Worm (Caenorhabditis elegans) whole organism, L4 larva: ENCODE results near the gene srd-58.
A peak's percentile ranks its signal among the peaks of the same experiment; 100 is the strongest.

Experiments used
- F37D6.2 ChIP-seq: sonication (generic microtip); optimal IDR thresholded peaks from 2 replicates; lab custom pipeline; 2016; ENCODE audit warnings: mild to moderate bottlenecking, missing genetic modification characterization, missing compliant biosample characterization
- F44E2.7 ChIP-seq: fragments of 200-800 bp; sonication (Bioruptor generic); IDR thresholded peaks from 2 replicates; pipeline ENCODE4 v2.1.2; 2022; ENCODE audit warnings: missing genetic modification characterization, missing compliant biosample characterization
- F49E8.2 ChIP-seq: sonication (generic microtip); optimal IDR thresholded peaks from 2 replicates; lab custom pipeline; 2016; ENCODE audit warnings: missing compliant biosample characterization, mild to moderate bottlenecking, missing genetic modification characterization, borderline replicate concordance
- R02D3.7 ChIP-seq: fragments of 150-350 bp; sonication (generic microtip); optimal IDR thresholded peaks from 3 replicates; lab custom pipeline; 2014; ENCODE audit warnings: missing biosample characterization, missing genetic modification characterization
- T26A8.4 ChIP-seq: fragments of 200-800 bp; sonication (Bioruptor generic); IDR thresholded peaks from 2 replicates; pipeline ENCODE4 v1.3.6; 2022; ENCODE audit warnings: missing genetic modification characterization, missing compliant biosample characterization
- Y105C5A.15 ChIP-seq: fragments of 200-800 bp; sonication (Bioruptor generic); IDR thresholded peaks from 2 replicates; pipeline ENCODE4 v1.3.6; 2022; ENCODE audit warnings: missing genetic modification characterization, missing compliant biosample characterization
- Y5F2A.4 ChIP-seq: fragments of 200-800 bp; sonication (Bioruptor generic); optimal IDR thresholded peaks from 2 replicates; lab custom pipeline; 2018; ENCODE audit warnings: mild to moderate bottlenecking, missing genetic modification characterization, missing compliant biosample characterization
- ZK546.5 ChIP-seq, 2 experiments: sonication (generic microtip); optimal IDR thresholded peaks; 2 replicates each; lab custom pipeline; 2017; ENCODE audit warnings: missing biosample characterization in 2 of 2, missing genetic modification characterization in 2 of 2
- aha-1 ChIP-seq: fragments of 150-350 bp; peaks from one replicate; lab custom pipeline; 2014; ENCODE audit warnings: missing biosample characterization, missing genetic modification characterization
- arid-1 ChIP-seq: fragments of 200-800 bp; sonication (Bioruptor generic); conservative IDR thresholded peaks from 2 replicates; pipeline ENCODE4 v1.3.6; 2022; ENCODE audit warnings: missing genetic modification reagents, missing genetic modification characterization, missing compliant biosample characterization
- ceh-20 ChIP-seq: fragments of 200-800 bp; sonication (Bioruptor generic); IDR thresholded peaks from 2 replicates; pipeline ENCODE4 v1.3.6; 2022; ENCODE audit warnings: missing genetic modification reagents, missing genetic modification characterization, missing compliant biosample characterization
- ceh-28 ChIP-seq: fragments of 150-350 bp; optimal IDR thresholded peaks from 2 replicates; lab custom pipeline; 2014; ENCODE audit warnings: missing biosample characterization, missing genetic modification reagents, missing genetic modification characterization
- ceh-32 ChIP-seq: sonication (generic microtip); optimal IDR thresholded peaks from 2 replicates; lab custom pipeline; 2016; ENCODE audit warnings: mild to moderate bottlenecking, missing genetic modification characterization, missing compliant biosample characterization; ENCODE audit not compliant: poor library complexity
- ceh-44 ChIP-seq: fragments of 200-800 bp; sonication (Bioruptor generic); IDR thresholded peaks from 2 replicates; pipeline ENCODE4 v1.3.6; 2022; ENCODE audit warnings: missing genetic modification reagents, missing genetic modification characterization, missing compliant biosample characterization
- daf-12 ChIP-seq: fragments of 150-350 bp; optimal IDR thresholded peaks from 2 replicates; lab custom pipeline; 2014; ENCODE audit warnings: missing biosample characterization, missing genetic modification reagents, missing genetic modification characterization
- duxl-1 ChIP-seq: sonication (generic microtip); optimal IDR thresholded peaks from 2 replicates; lab custom pipeline; 2016; ENCODE audit warnings: mild to moderate bottlenecking, missing genetic modification characterization, moderate library complexity, missing compliant biosample characterization; ENCODE audit not compliant: poor library complexity
- fkh-10 ChIP-seq: fragments of 150-350 bp; optimal IDR thresholded peaks from 2 replicates; lab custom pipeline; 2014; ENCODE audit warnings: missing biosample characterization, missing genetic modification reagents, missing genetic modification characterization
- hif-1 ChIP-seq, 2 experiments: sonication (generic microtip); optimal IDR thresholded peaks; 2 replicates each; lab custom pipeline; 2016 to 2017; ENCODE audit warnings: missing compliant biosample characterization in 2 of 2, missing genetic modification characterization in 2 of 2, missing genetic modification reagents in 2 of 2, missing genotype in 2 of 2, mild to moderate bottlenecking in 1 of 2
- hlh-11 ChIP-seq: fragments of 200-800 bp; sonication (Bioruptor generic); optimal IDR thresholded peaks from 2 replicates; lab custom pipeline; 2018; ENCODE audit warnings: mild to moderate bottlenecking, missing genetic modification characterization, missing compliant biosample characterization
- hlh-30 ChIP-seq: sonication (generic microtip); optimal IDR thresholded peaks from 2 replicates; lab custom pipeline; 2017; ENCODE audit warnings: antibody characterized with exemption, mild to moderate bottlenecking, missing genetic modification characterization, missing compliant biosample characterization; ENCODE audit not compliant: insufficient read depth
- hmg-1.1 ChIP-seq: fragments of 200-800 bp; sonication (Bioruptor generic); IDR thresholded peaks from 2 replicates; pipeline ENCODE4 v1.3.6; 2022; ENCODE audit warnings: missing genetic modification reagents, missing genetic modification characterization, missing compliant biosample characterization
- lin-13 ChIP-seq: fragments of 150-350 bp; optimal IDR thresholded peaks from 2 replicates; lab custom pipeline; 2014; ENCODE audit warnings: missing biosample characterization, missing genetic modification reagents, missing genetic modification characterization
- lin-15B ChIP-seq: fragments of 150-350 bp; sonication (generic microtip); optimal IDR thresholded peaks from 3 replicates; lab custom pipeline; 2014; ENCODE audit warnings: missing biosample characterization, missing genetic modification characterization
- lin-29 ChIP-seq: fragments of 200-800 bp; sonication (Bioruptor generic); IDR thresholded peaks from 2 replicates; pipeline ENCODE4 v1.3.6; 2022; ENCODE audit warnings: missing genetic modification reagents, missing genetic modification characterization, missing compliant biosample characterization
- lin-39 ChIP-seq: fragments of 150-350 bp; optimal IDR thresholded peaks from 2 replicates; lab custom pipeline; 2014; ENCODE audit warnings: missing biosample characterization, missing genetic modification reagents, missing genetic modification characterization
- lir-3 ChIP-seq: sonication (generic microtip); optimal IDR thresholded peaks from 2 replicates; lab custom pipeline; 2016; ENCODE audit warnings: mild to moderate bottlenecking, missing genetic modification characterization, missing compliant biosample characterization
- lsy-2 ChIP-seq, 2 experiments: fragments of 150-350 bp in 1 of 2; sonication (generic microtip) in 1 of 2; optimal IDR thresholded peaks; 2 replicates each; lab custom pipeline; 2014 to 2017; ENCODE audit warnings: missing biosample characterization in 2 of 2, missing genetic modification characterization in 2 of 2
- madf-5 ChIP-seq, 2 experiments: fragments of 200-800 bp; sonication (Bioruptor generic); IDR thresholded peaks; 2 replicates each; pipeline ENCODE4 v1.3.6; 2022; ENCODE audit warnings: missing compliant biosample characterization in 2 of 2, missing genetic modification characterization in 2 of 2
- mdl-1 ChIP-seq, 2 experiments: fragments of 150-350 bp in 1 of 2; sonication (generic microtip) in 1 of 2; optimal IDR thresholded peaks; 2 replicates each; lab custom pipeline; 2014 to 2017; ENCODE audit warnings: missing biosample characterization in 2 of 2, missing genetic modification characterization in 2 of 2
- nhr-102 ChIP-seq: sonication (generic microtip); optimal IDR thresholded peaks from 2 replicates; lab custom pipeline; 2016; ENCODE audit warnings: mild to moderate bottlenecking, missing genetic modification characterization, moderate library complexity, missing compliant biosample characterization
- nhr-111 ChIP-seq: fragments of 200-800 bp; sonication (Bioruptor generic); optimal IDR thresholded peaks from 2 replicates; lab custom pipeline; 2018; ENCODE audit warnings: mild to moderate bottlenecking, missing genetic modification characterization, missing compliant biosample characterization
- nhr-25 ChIP-seq: sonication (generic microtip); optimal IDR thresholded peaks from 2 replicates; lab custom pipeline; 2017; ENCODE audit warnings: missing genetic modification characterization, mild to moderate bottlenecking, missing compliant biosample characterization, antibody characterized with exemption, moderate library complexity, borderline replicate concordance; ENCODE audit not compliant: insufficient read depth
- nhr-42 ChIP-seq: fragments of 200-800 bp; sonication (Bioruptor generic); IDR thresholded peaks from 2 replicates; pipeline ENCODE4 v1.3.6; 2022; ENCODE audit warnings: missing genetic modification characterization, missing compliant biosample characterization
- nhr-76 ChIP-seq: fragments of 150-350 bp; optimal IDR thresholded peaks from 2 replicates; lab custom pipeline; 2014; ENCODE audit warnings: missing biosample characterization, missing genetic modification characterization
- pha-4 ChIP-seq, 2 experiments: fragments of 150-350 bp in 1 of 2; fragments of 200-800 bp in 1 of 2; sonication (Bioruptor generic) in 1 of 2; IDR thresholded peaks in 1 of 2; optimal IDR thresholded peaks in 1 of 2; 2 replicates each; pipeline versions ENCODE4 v1.3.6 to Lab custom; 2014 to 2022; ENCODE audit warnings: missing genetic modification characterization in 2 of 2, missing genetic modification reagents in 2 of 2, missing biosample characterization in 1 of 2, missing compliant biosample characterization in 1 of 2
- php-3 ChIP-seq: fragments of 200-800 bp; sonication (Bioruptor generic); IDR thresholded peaks from 2 replicates; pipeline ENCODE4 v1.3.6; 2022; ENCODE audit warnings: missing genetic modification reagents, missing genetic modification characterization, missing compliant biosample characterization
- rbr-2 ChIP-seq: sonication (generic microtip); optimal IDR thresholded peaks from 2 replicates; lab custom pipeline; 2016; ENCODE audit warnings: missing genotype, missing genetic modification characterization, missing compliant biosample characterization
- set-16 ChIP-seq: fragments of 200-800 bp; sonication (Bioruptor generic); IDR thresholded peaks from 2 replicates; pipeline ENCODE4 v1.3.6; 2022; ENCODE audit warnings: missing genetic modification reagents, missing genetic modification characterization, missing compliant biosample characterization
- snpc-1.2 ChIP-seq: fragments of 200-800 bp; sonication (Bioruptor generic); IDR thresholded peaks from 2 replicates; pipeline ENCODE4 v1.3.6; 2022; ENCODE audit warnings: missing genetic modification reagents, missing genetic modification characterization, missing compliant biosample characterization
- snpc-4 ChIP-seq: fragments of 150-350 bp; optimal IDR thresholded peaks from 2 replicates; lab custom pipeline; 2014; ENCODE audit warnings: missing biosample characterization, missing genetic modification characterization
- spr-3 ChIP-seq: fragments of 200-800 bp; sonication (Bioruptor generic); optimal IDR thresholded peaks from 2 replicates; lab custom pipeline; 2018; ENCODE audit warnings: mild to moderate bottlenecking, missing genetic modification characterization, missing compliant biosample characterization
- unc-130 ChIP-seq: sonication (generic microtip); optimal IDR thresholded peaks from 2 replicates; lab custom pipeline; 2016; ENCODE audit warnings: missing genetic modification reagents, missing genetic modification characterization, missing compliant biosample characterization
- unc-39 ChIP-seq: sonication (generic microtip); optimal IDR thresholded peaks from 2 replicates; lab custom pipeline; 2017; ENCODE audit warnings: missing biosample characterization, missing genetic modification characterization
- unc-62 ChIP-seq, 3 experiments: fragments of 150-350 bp in 1 of 3; sonication (generic microtip); optimal IDR thresholded peaks in 2 of 3; peaks in 1 of 3; 1 replicate in 1 of 3; 2 replicates in 2 of 3; lab custom pipeline; 2014 to 2017; ENCODE audit warnings: missing biosample characterization in 3 of 3, missing genetic modification characterization in 3 of 3, missing genetic modification reagents in 3 of 3, missing genotype in 1 of 3
- vab-7 ChIP-seq: fragments of 200-800 bp; sonication (Bioruptor generic); IDR thresholded peaks from 2 replicates; pipeline ENCODE4 v1.3.6; 2022; ENCODE audit warnings: missing genetic modification reagents, missing genetic modification characterization, missing compliant biosample characterization
- zfp-2 ChIP-seq: sonication (generic microtip); optimal IDR thresholded peaks from 2 replicates; lab custom pipeline; 2016; ENCODE audit warnings: mild to moderate bottlenecking, missing genetic modification characterization, missing compliant biosample characterization
- zfp-3 ChIP-seq: fragments of 200-800 bp; sonication (Bioruptor generic); conservative IDR thresholded peaks from 2 replicates; pipeline ENCODE4 v1.3.6; 2022; ENCODE audit warnings: missing genetic modification reagents, missing genetic modification characterization, missing compliant biosample characterization
- zip-11 ChIP-seq: fragments of 200-800 bp; sonication (Bioruptor generic); IDR thresholded peaks from 2 replicates; pipeline ENCODE4 v1.3.6; 2022; ENCODE audit warnings: missing genetic modification characterization, missing compliant biosample characterization
- zip-2 ChIP-seq: fragments of 150-350 bp; optimal IDR thresholded peaks from 2 replicates; lab custom pipeline; 2014; ENCODE audit warnings: missing biosample characterization, missing genetic modification characterization
- ztf-11 ChIP-seq: fragments of 150-350 bp; optimal IDR thresholded peaks from 2 replicates; lab custom pipeline; 2014; ENCODE audit warnings: missing biosample characterization, missing genetic modification characterization

srd-58 gene

ce11 chrII:7157415-7157814 lies 47.4 kb downstream of the srd-58 start (continued):
- peak in 1 of 2 experiments; percentile 36 for TF ChIP-seq lsy-2 (tag; optimal IDR thresholded peaks at IDR 0.05; lab: Kevin White, UChicago)
- TF ChIP-seq zfp-3: no peak
- TF ChIP-seq ZK546.5 (tag; optimal IDR thresholded peaks at IDR 0.05; lab: Kevin White, UChicago): no peak
- no peak for TF ChIP-seq snpc-4
- TF ChIP-seq madf-5 (GFP tag; IDR thresholded peaks at IDR 0.05; lab: Robert Waterston, UW): no peak
- TF ChIP-seq lin-39: no peak
- no peak for TF ChIP-seq lin-15B (tag; lab: Kevin White, UChicago)
- no peak for TF ChIP-seq hif-1 (tag; optimal IDR thresholded peaks at IDR 0.05; lab: Kevin White, UChicago)
- no peak for TF ChIP-seq daf-12 (tag; lab: Kevin White, UChicago)
- TF ChIP-seq zip-11 (GFP tag; lab: Robert Waterston, UW): no peak
- no peak for TF ChIP-seq zfp-2
- peak; percentile 75 for TF ChIP-seq hlh-11 (tag; lab: Kevin White, UChicago)
- no peak for TF ChIP-seq unc-130 (GFP tag; lab: Kevin White, UChicago)
- TF ChIP-seq nhr-25 (tag; lab: Kevin White, UChicago): no peak
- no peak for TF ChIP-seq lir-3 (tag; lab: Kevin White, UChicago)
- TF ChIP-seq Y105C5A.15 (GFP tag; lab: Robert Waterston, UW): no peak
- TF ChIP-seq snpc-1.2 (GFP tag; lab: Robert Waterston, UW): no peak
- TF ChIP-seq spr-3: no peak
- TF ChIP-seq nhr-76 (tag; lab: Kevin White, UChicago): no peak
- no peak for TF ChIP-seq R02D3.7 (tag; lab: Kevin White, UChicago)
- no peak for TF ChIP-seq ceh-44 (GFP tag; lab: Robert Waterston, UW)
- no peak for TF ChIP-seq ceh-28 (tag; lab: Kevin White, UChicago)
- peak; percentile 25 for TF ChIP-seq hlh-30
- no peak for TF ChIP-seq nhr-111
- peak in 1 of 2 experiments; percentile 39 for TF ChIP-seq mdl-1 (tag; optimal IDR thresholded peaks at IDR 0.05; lab: Kevin White, UChicago)
- no peak for TF ChIP-seq lin-29 (GFP tag; lab: Robert Waterston, UW)
- no peak for TF ChIP-seq F37D6.2 (tag; lab: Kevin White, UChicago)
- TF ChIP-seq pha-4 (GFP tag; IDR thresholded peaks at IDR 0.05; lab: Robert Waterston, UW): no peak
- TF ChIP-seq pha-4 (tag; optimal IDR thresholded peaks at IDR 0.05; lab: Kevin White, UChicago): peak; percentile 42
- no peak for TF ChIP-seq ztf-11 (tag; lab: Kevin White, UChicago)
- TF ChIP-seq Y5F2A.4 (GFP tag; lab: Kevin White, UChicago): no peak
- no peak for TF ChIP-seq T26A8.4 (GFP tag; lab: Robert Waterston, UW)
- TF ChIP-seq unc-62 (GFP tag; optimal IDR thresholded peaks at IDR 0.05 in 1 of 2; lab: Kevin White, UChicago): peak in 1 of 2 experiments; percentile 69
- no peak for TF ChIP-seq unc-62 (tag; optimal IDR thresholded peaks at IDR 0.05; lab: Kevin White, UChicago)
- TF ChIP-seq php-3 (GFP tag; lab: Robert Waterston, UW): peak; percentile 68
- no peak for TF ChIP-seq aha-1 (tag; lab: Kevin White, UChicago)
- no peak for TF ChIP-seq arid-1 (GFP tag; lab: Robert Waterston, UW)
- TF ChIP-seq F44E2.7 (GFP tag; lab: Robert Waterston, UW): no peak
- TF ChIP-seq hmg-1.1 (GFP tag; lab: Robert Waterston, UW): no peak
- TF ChIP-seq nhr-102 (tag; lab: Kevin White, UChicago): no peak
- no peak for TF ChIP-seq ceh-32 (tag; lab: Kevin White, UChicago)
- no peak for TF ChIP-seq lin-13 (GFP tag; lab: Kevin White, UChicago)
- TF ChIP-seq ceh-20 (GFP tag; lab: Robert Waterston, UW): no peak
- TF ChIP-seq rbr-2 (tag; lab: Kevin White, UChicago): no peak
- no peak for TF ChIP-seq duxl-1 (tag; lab: Kevin White, UChicago)
- TF ChIP-seq F49E8.2 (tag; lab: Kevin White, UChicago): no peak
- TF ChIP-seq vab-7 (GFP tag; lab: Robert Waterston, UW): no peak
- TF ChIP-seq unc-39 (tag; lab: Kevin White, UChicago): no peak
- no peak for TF ChIP-seq nhr-42
- no peak for TF ChIP-seq fkh-10
- TF ChIP-seq zip-2 (tag; lab: Kevin White, UChicago): no peak
- no peak for TF ChIP-seq set-16
